Worm (Caenorhabditis elegans) whole organism, L3 larva: Measurements from ENCODE around the gene T27D12.1.

Source experiments
- R02D3.7 ChIP-seq: fragments of 150-350 bp; optimal IDR thresholded peaks from 2 replicates; lab custom pipeline; 2014; ENCODE audit warnings: missing biosample characterization, missing genetic modification characterization
- ZK546.5 ChIP-seq: sonication (generic microtip); optimal IDR thresholded peaks from 2 replicates; lab custom pipeline; 2017; ENCODE audit warnings: missing biosample characterization, missing genetic modification characterization
- aly-2 ChIP-seq: fragments of 150-350 bp; optimal IDR thresholded peaks from 2 replicates; lab custom pipeline; 2014; ENCODE audit warnings: missing biosample characterization, missing genetic modification characterization
- ama-1 ChIP-seq: fragments of 150-350 bp; optimal IDR thresholded peaks from 2 replicates; lab custom pipeline; 2018
- ceh-16 ChIP-seq: sonication (generic microtip); optimal IDR thresholded peaks from 2 replicates; lab custom pipeline; 2017; ENCODE audit warnings: missing biosample characterization, missing genetic modification characterization
- ceh-28 ChIP-seq: fragments of 150-350 bp; optimal IDR thresholded peaks from 2 replicates; lab custom pipeline; 2014; ENCODE audit warnings: missing biosample characterization, missing genetic modification reagents, missing genetic modification characterization
- ceh-82 ChIP-seq: fragments of 150-350 bp; optimal IDR thresholded peaks from 2 replicates; lab custom pipeline; 2014; ENCODE audit warnings: missing biosample characterization, missing genetic modification characterization
- ceh-9 ChIP-seq: sonication (generic microtip); optimal IDR thresholded peaks from 2 replicates; lab custom pipeline; 2018; ENCODE audit warnings: missing biosample characterization, missing genetic modification characterization
- daf-12 ChIP-seq: fragments of 150-350 bp; optimal IDR thresholded peaks from 2 replicates; lab custom pipeline; 2014; ENCODE audit warnings: missing biosample characterization, missing genetic modification reagents, missing genetic modification characterization
- egl-27 ChIP-seq: sonication (generic microtip); optimal IDR thresholded peaks from 4 replicates; lab custom pipeline; 2017; ENCODE audit warnings: missing biosample characterization, missing genetic modification reagents, missing genetic modification characterization
- egl-5 ChIP-seq: fragments of 150-350 bp; optimal IDR thresholded peaks from 2 replicates; lab custom pipeline; 2017; ENCODE audit warnings: missing biosample characterization, missing genetic modification reagents, missing genetic modification characterization, inconsistent platforms
- elt-1 ChIP-seq: fragments of 150-350 bp; optimal IDR thresholded peaks from 2 replicates; lab custom pipeline; 2014; ENCODE audit warnings: missing biosample characterization, missing genetic modification characterization
- elt-2 ChIP-seq: sonication (generic microtip); optimal IDR thresholded peaks from 2 replicates; lab custom pipeline; 2016; ENCODE audit warnings: missing genetic modification reagents, mild to moderate bottlenecking, missing genetic modification characterization, missing compliant biosample characterization
- elt-3 ChIP-seq, 3 experiments: fragments of 150-350 bp in 1 of 3; sonication (generic microtip) in 2 of 3; optimal IDR thresholded peaks; 2 replicates in 2 of 3; 4 replicates in 1 of 3; lab custom pipeline; 2014 to 2017; ENCODE audit warnings: missing biosample characterization in 3 of 3, missing genetic modification characterization in 3 of 3
- fkh-2 ChIP-seq: fragments of 150-350 bp; optimal IDR thresholded peaks from 2 replicates; lab custom pipeline; 2014; ENCODE audit warnings: missing biosample characterization, missing genetic modification reagents, missing genetic modification characterization
- fos-1 ChIP-seq: fragments of 150-350 bp; optimal IDR thresholded peaks from 2 replicates; lab custom pipeline; 2014; ENCODE audit warnings: missing biosample characterization, missing genetic modification characterization
- hmg-11 ChIP-seq: sonication (generic microtip); optimal IDR thresholded peaks from 2 replicates; lab custom pipeline; 2016; ENCODE audit warnings: missing genetic modification characterization, missing compliant biosample characterization
- jun-1 ChIP-seq: fragments of 150-350 bp; optimal IDR thresholded peaks from 2 replicates; lab custom pipeline; 2014; ENCODE audit warnings: missing biosample characterization, missing genetic modification reagents, missing genetic modification characterization
- lin-15B ChIP-seq: fragments of 150-350 bp; optimal IDR thresholded peaks from 2 replicates; lab custom pipeline; 2014; ENCODE audit warnings: missing biosample characterization, missing genetic modification characterization
- lin-39 ChIP-seq: fragments of 150-350 bp; optimal IDR thresholded peaks from 2 replicates; lab custom pipeline; 2018; ENCODE audit warnings: missing biosample characterization, missing genetic modification reagents, missing genetic modification characterization
- lsy-12 ChIP-seq: sonication (generic microtip); optimal IDR thresholded peaks from 2 replicates; lab custom pipeline; 2016; ENCODE audit warnings: mild to moderate bottlenecking, missing genetic modification characterization, missing compliant biosample characterization
- mdl-1 ChIP-seq: fragments of 150-350 bp; optimal IDR thresholded peaks from 2 replicates; lab custom pipeline; 2014; ENCODE audit warnings: missing biosample characterization, missing genetic modification characterization
- mml-1 ChIP-seq: fragments of 150-350 bp; sonication (generic microtip); optimal IDR thresholded peaks from 3 replicates; lab custom pipeline; 2014; ENCODE audit warnings: missing biosample characterization, missing genetic modification characterization
- nfya-1 ChIP-seq: sonication (generic microtip); optimal IDR thresholded peaks from 2 replicates; lab custom pipeline; 2017; ENCODE audit warnings: missing genetic modification characterization, mild to moderate bottlenecking, missing compliant biosample characterization, antibody characterized with exemption, moderate library complexity; ENCODE audit not compliant: insufficient read depth
- nhr-11 ChIP-seq: fragments of 150-350 bp; optimal IDR thresholded peaks from 2 replicates; lab custom pipeline; 2014; ENCODE audit warnings: missing biosample characterization, missing genetic modification characterization
- nhr-12 ChIP-seq: fragments of 150-350 bp; optimal IDR thresholded peaks from 2 replicates; lab custom pipeline; 2014; ENCODE audit warnings: missing biosample characterization, missing genetic modification characterization
- nhr-23 ChIP-seq: fragments of 150-350 bp; optimal IDR thresholded peaks from 2 replicates; lab custom pipeline; 2014; ENCODE audit warnings: missing biosample characterization, missing genetic modification reagents, missing genetic modification characterization
- nhr-237 ChIP-seq: fragments of 150-350 bp; optimal IDR thresholded peaks from 2 replicates; lab custom pipeline; 2014; ENCODE audit warnings: missing biosample characterization, missing genetic modification characterization
- nhr-25 ChIP-seq: sonication (generic microtip); optimal IDR thresholded peaks from 2 replicates; lab custom pipeline; 2017; ENCODE audit warnings: missing biosample characterization, missing genetic modification characterization
- nhr-28 ChIP-seq: fragments of 150-350 bp; optimal IDR thresholded peaks from 2 replicates; lab custom pipeline; 2014; ENCODE audit warnings: missing biosample characterization, missing genetic modification characterization
- nhr-43 ChIP-seq: sonication (generic microtip); optimal IDR thresholded peaks from 2 replicates; lab custom pipeline; 2016; ENCODE audit warnings: mild to moderate bottlenecking, missing genetic modification characterization, missing compliant biosample characterization; ENCODE audit not compliant: poor library complexity, severe bottlenecking
- nhr-76 ChIP-seq: fragments of 150-350 bp; sonication (generic microtip); optimal IDR thresholded peaks from 5 replicates; lab custom pipeline; 2014; ENCODE audit warnings: missing biosample characterization, missing genetic modification characterization
- nhr-77 ChIP-seq: fragments of 150-350 bp; optimal IDR thresholded peaks from 2 replicates; lab custom pipeline; 2014; ENCODE audit warnings: missing biosample characterization, missing genetic modification characterization
- pha-4 ChIP-seq: fragments of 150-350 bp; optimal IDR thresholded peaks from 2 replicates; lab custom pipeline; 2014; ENCODE audit warnings: missing biosample characterization, missing genetic modification reagents, missing genetic modification characterization
- sea-2 ChIP-seq: fragments of 150-350 bp; sonication (generic microtip); optimal IDR thresholded peaks from 4 replicates; lab custom pipeline; 2014; ENCODE audit warnings: missing biosample characterization, missing genetic modification reagents, missing genetic modification characterization
- skn-1 ChIP-seq: fragments of 150-350 bp; optimal IDR thresholded peaks from 2 replicates; lab custom pipeline; 2014; ENCODE audit warnings: missing biosample characterization, missing genetic modification characterization
- unc-39 ChIP-seq: sonication (generic microtip); optimal IDR thresholded peaks from 4 replicates; lab custom pipeline; 2017; ENCODE audit warnings: missing biosample characterization, missing genetic modification characterization
- unc-62 ChIP-seq: fragments of 150-350 bp; sonication (generic microtip); optimal IDR thresholded peaks from 4 replicates; lab custom pipeline; 2014; ENCODE audit warnings: missing biosample characterization, missing genetic modification reagents, missing genetic modification characterization
- zag-1 ChIP-seq: fragments of 150-350 bp; optimal IDR thresholded peaks from 2 replicates; lab custom pipeline; 2014; ENCODE audit warnings: missing biosample characterization, missing genetic modification characterization
- ztf-11 ChIP-seq: fragments of 150-350 bp; optimal IDR thresholded peaks from 2 replicates; lab custom pipeline; 2014; ENCODE audit warnings: missing biosample characterization, missing genetic modification characterization
- ztf-4 ChIP-seq: fragments of 150-350 bp; optimal IDR thresholded peaks from 2 replicates; lab custom pipeline; 2014; ENCODE audit warnings: missing biosample characterization, missing genetic modification characterization

The T27D12.1 gene

ce11 chrII:11888150-11888549, 45.7 kb downstream of the T27D12.1 start:
- TF ChIP-seq elt-1 (tag; lab: Kevin White, UChicago) (peak; percentile 82), nhr-11 (no peak)
- TF ChIP-seq, all 47 proteins: peak for 1

ce11 chrII:11889420-11890075, 47.1 kb downstream of the T27D12.1 start:
- TF ChIP-seq jun-1 (tag; lab: Kevin White, UChicago) (no peak), hmg-11 (tag; lab: Kevin White, UChicago) (peak; percentile 27), egl-27 (tag; lab: Kevin White, UChicago) (no peak), ama-1 (peak; percentile 22), nhr-11 (no peak), nfya-1 (tag; lab: Kevin White, UChicago) (peak; percentile 0), lin-39 (peak; percentile 7), daf-12 (tag; lab: Kevin White, UChicago) (no peak), pha-4 (peak; percentile 29), ceh-9 (tag; lab: Kevin White, UChicago) (no peak), skn-1 (tag; lab: Kevin White, UChicago) (no peak), nhr-28 (tag; lab: Kevin White, UChicago) (no peak), mml-1 (tag; lab: Kevin White, UChicago) (no peak), ztf-4 (tag; lab: Kevin White, UChicago) (no peak), lin-15B (no peak), ceh-16 (no peak), nhr-77 (tag; lab: Kevin White, UChicago) (no peak), mdl-1 (tag; lab: Kevin White, UChicago) (no peak), unc-39 (tag; lab: Kevin White, UChicago) (no peak), sea-2 (GFP tag; lab: Kevin White, UChicago) (no peak), nhr-23 (tag; lab: Kevin White, UChicago) (peak; percentile 64), nhr-43 (tag; lab: Kevin White, UChicago) (no peak), ceh-28 (tag; lab: Kevin White, UChicago) (no peak), ceh-82 (tag; lab: Kevin White, UChicago) (no peak), nhr-76 (tag; lab: Kevin White, UChicago) (no peak), nhr-12 (no peak), nhr-25 (tag; lab: Kevin White, UChicago) (peak; percentile 72)

- no peak for TF ChIP-seq egl-5 (tag; lab: Kevin White, UChicago)
- no peak for TF ChIP-seq ceh-82 (tag; lab: Kevin White, UChicago)
- TF ChIP-seq jun-1 (tag; lab: Kevin White, UChicago): no peak
- TF ChIP-seq skn-1 (tag; lab: Kevin White, UChicago): no peak
- TF ChIP-seq elt-3 (tag; optimal IDR thresholded peaks at IDR 0.05; lab: Kevin White, UChicago): no peak
- no peak for TF ChIP-seq lin-39
- no peak for TF ChIP-seq ZK546.5 (tag; lab: Kevin White, UChicago)
- TF ChIP-seq nhr-76 (tag; lab: Kevin White, UChicago): no peak
- no peak for TF ChIP-seq nhr-28 (tag; lab: Kevin White, UChicago)
- no peak for TF ChIP-seq elt-2 (tag; lab: Kevin White, UChicago)
- TF ChIP-seq lsy-12 (tag; lab: Kevin White, UChicago): no peak
- no peak for TF ChIP-seq fkh-2 (tag; lab: Kevin White, UChicago)
- TF ChIP-seq egl-27 (tag; lab: Kevin White, UChicago): no peak
- no peak for TF ChIP-seq nhr-237 (tag; lab: Kevin White, UChicago)
- no peak for TF ChIP-seq fos-1 (tag; lab: Kevin White, UChicago)
- no peak for TF ChIP-seq sea-2 (GFP tag; lab: Kevin White, UChicago)
- no peak for TF ChIP-seq daf-12 (tag; lab: Kevin White, UChicago)
- TF ChIP-seq ztf-4 (tag; lab: Kevin White, UChicago): no peak
These were observed 48.2 kb downstream of the T27D12.1 start for ce11 chrII:11890596-11890995.

ce11 chrII:11893323-11893722, 50.9 kb downstream of the T27D12.1 start, which contains the start of gene ZK930.2:
Gene ZK930.2, minus strand, starts transcription at chrII:11893423.
- TF ChIP-seq ceh-28 (tag; lab: Kevin White, UChicago): no peak
- TF ChIP-seq elt-2 (tag; lab: Kevin White, UChicago): no peak
- TF ChIP-seq ztf-11 (tag; lab: Kevin White, UChicago): no peak
- TF ChIP-seq egl-5 (tag; lab: Kevin White, UChicago): no peak
- no peak for TF ChIP-seq ceh-16
- no peak for TF ChIP-seq R02D3.7
- no peak for TF ChIP-seq daf-12 (tag; lab: Kevin White, UChicago)
- TF ChIP-seq lin-39: no peak
- TF ChIP-seq elt-3 (tag; optimal IDR thresholded peaks at IDR 0.05; lab: Kevin White, UChicago): no peak
- no peak for TF ChIP-seq unc-39 (tag; lab: Kevin White, UChicago)
- no peak for TF ChIP-seq ama-1
- TF ChIP-seq sea-2 (GFP tag; lab: Kevin White, UChicago): no peak
- TF ChIP-seq nhr-237 (tag; lab: Kevin White, UChicago): no peak
- TF ChIP-seq nhr-11: no peak
- no peak for TF ChIP-seq zag-1
- TF ChIP-seq egl-27 (tag; lab: Kevin White, UChicago): no peak
- TF ChIP-seq lsy-12 (tag; lab: Kevin White, UChicago): no peak
- no peak for TF ChIP-seq unc-62 (GFP tag; lab: Kevin White, UChicago)
- TF ChIP-seq nhr-23 (tag; lab: Kevin White, UChicago): no peak
- TF ChIP-seq aly-2: no peak
